Worm (Caenorhabditis elegans) whole organism, L1 larva: Measurements from ENCODE around the gene srz-29.

Experiments used
- C16A3.4 ChIP-seq: fragments of 150-350 bp; optimal IDR thresholded peaks from 2 replicates; lab custom pipeline; 2014; ENCODE audit warnings: missing biosample characterization, missing genetic modification characterization
- alr-1 ChIP-seq: fragments of 200-800 bp; sonication (Bioruptor generic); optimal IDR thresholded peaks from 2 replicates; lab custom pipeline; 2018; ENCODE audit warnings: borderline replicate concordance, mild to moderate bottlenecking, missing genetic modification characterization, missing compliant biosample characterization
- blmp-1 ChIP-seq: fragments of 150-350 bp; optimal IDR thresholded peaks from 2 replicates; lab custom pipeline; 2014; ENCODE audit warnings: missing biosample characterization, missing genetic modification characterization
- ceh-8 ChIP-seq: fragments of 200-800 bp; sonication (Bioruptor generic); optimal IDR thresholded peaks from 2 replicates; lab custom pipeline; 2018; ENCODE audit warnings: mild to moderate bottlenecking, missing genetic modification characterization, moderate library complexity, missing compliant biosample characterization
- efl-1 ChIP-seq, 4 experiments: fragments of 150-350 bp; optimal IDR thresholded peaks in 3 of 4; peaks in 1 of 4; 1 replicate in 1 of 4; 2 replicates in 3 of 4; lab custom pipeline; 2014; ENCODE audit warnings: missing biosample characterization in 2 of 4, missing genetic modification characterization in 2 of 4, missing genetic modification reagents in 2 of 4
- elt-2 ChIP-seq: sonication (generic microtip); optimal IDR thresholded peaks from 2 replicates; lab custom pipeline; 2016; ENCODE audit warnings: missing genetic modification characterization, mild to moderate bottlenecking, inconsistent platforms, missing compliant biosample characterization, missing genetic modification reagents
- fkh-10 ChIP-seq: sonication (generic microtip); optimal IDR thresholded peaks from 2 replicates; lab custom pipeline; 2017; ENCODE audit warnings: missing biosample characterization, missing genetic modification reagents, missing genetic modification characterization
- irx-1 ChIP-seq: sonication (generic microtip); optimal IDR thresholded peaks from 2 replicates; lab custom pipeline; 2016; ENCODE audit warnings: missing genetic modification characterization, missing compliant biosample characterization
- isw-1 ChIP-seq: fragments of 200-800 bp; sonication (Bioruptor generic); IDR thresholded peaks from 2 replicates; pipeline ENCODE4 v1.3.6; 2022; ENCODE audit warnings: missing genetic modification characterization, missing compliant biosample characterization
- jun-1 ChIP-seq: fragments of 150-350 bp; optimal IDR thresholded peaks from 2 replicates; lab custom pipeline; 2014; ENCODE audit warnings: missing biosample characterization, missing genetic modification reagents, missing genetic modification characterization
- lin-14 ChIP-seq: fragments of 200-800 bp; sonication (Bioruptor generic); optimal IDR thresholded peaks from 2 replicates; lab custom pipeline; 2018; ENCODE audit warnings: mild to moderate bottlenecking, missing genetic modification characterization, moderate library complexity, missing compliant biosample characterization
- lin-35 ChIP-seq, 2 experiments: fragments of 150-350 bp; optimal IDR thresholded peaks; 2 replicates each; lab custom pipeline; 2014; ENCODE audit warnings: missing biosample characterization in 2 of 2, missing genetic modification characterization in 2 of 2, missing genetic modification reagents in 2 of 2
- lin-39 ChIP-seq: fragments of 150-350 bp; optimal IDR thresholded peaks from 2 replicates; lab custom pipeline; 2014; ENCODE audit warnings: missing biosample characterization, missing genetic modification reagents, missing genetic modification characterization
- lir-3 ChIP-seq: sonication (generic microtip); optimal IDR thresholded peaks from 2 replicates; lab custom pipeline; 2016; ENCODE audit warnings: mild to moderate bottlenecking, missing genetic modification characterization, moderate library complexity, missing compliant biosample characterization; ENCODE audit not compliant: poor library complexity
- lsy-2 ChIP-seq, 2 experiments: fragments of 150-350 bp; optimal IDR thresholded peaks; 2 replicates each; lab custom pipeline; 2014; ENCODE audit warnings: missing biosample characterization in 2 of 2, missing genetic modification characterization in 2 of 2
- mab-9 ChIP-seq: fragments of 200-800 bp; sonication (Bioruptor generic); IDR thresholded peaks from 2 replicates; pipeline ENCODE4 v1.3.6; 2022; ENCODE audit warnings: missing genetic modification reagents, missing genetic modification characterization, missing compliant biosample characterization
- mep-1 ChIP-seq: fragments of 150-350 bp; optimal IDR thresholded peaks from 2 replicates; lab custom pipeline; 2014; ENCODE audit warnings: missing biosample characterization, missing genetic modification characterization
- nhr-19 ChIP-seq: fragments of 200-800 bp; sonication (Bioruptor generic); conservative IDR thresholded peaks from 2 replicates; pipeline ENCODE4 v1.3.6; 2022; ENCODE audit warnings: missing genetic modification characterization, missing compliant biosample characterization
- nhr-28 ChIP-seq: fragments of 150-350 bp; optimal IDR thresholded peaks from 2 replicates; lab custom pipeline; 2014; ENCODE audit warnings: missing biosample characterization, missing genetic modification characterization
- nhr-47 ChIP-seq: sonication (generic microtip); optimal IDR thresholded peaks from 2 replicates; lab custom pipeline; 2016; ENCODE audit warnings: mild to moderate bottlenecking, missing genetic modification characterization, moderate library complexity, missing compliant biosample characterization
- nhr-77 ChIP-seq: fragments of 150-350 bp; optimal IDR thresholded peaks from 2 replicates; lab custom pipeline; 2014; ENCODE audit warnings: missing biosample characterization, missing genetic modification characterization
- nhr-85 ChIP-seq: sonication (generic microtip); peaks from one replicate; lab custom pipeline; 2016; ENCODE audit warnings: missing genetic modification characterization, inconsistent platforms, missing compliant biosample characterization
- snpc-4 ChIP-seq: fragments of 150-350 bp; optimal IDR thresholded peaks from 2 replicates; lab custom pipeline; 2014; ENCODE audit warnings: missing biosample characterization, missing genetic modification characterization
- snu-23 ChIP-seq: sonication (generic microtip); optimal IDR thresholded peaks from 2 replicates; lab custom pipeline; 2016; ENCODE audit warnings: missing genetic modification characterization, missing compliant biosample characterization
- sox-4 ChIP-seq: sonication (generic microtip); optimal IDR thresholded peaks from 2 replicates; lab custom pipeline; 2016; ENCODE audit warnings: missing genetic modification characterization, missing compliant biosample characterization
- sptf-1 ChIP-seq: fragments of 150-350 bp; optimal IDR thresholded peaks from 2 replicates; lab custom pipeline; 2014; ENCODE audit warnings: missing biosample characterization, missing genetic modification characterization
- swsn-7 ChIP-seq: sonication (generic microtip); optimal IDR thresholded peaks from 2 replicates; lab custom pipeline; 2016; ENCODE audit warnings: missing genetic modification characterization, missing compliant biosample characterization
- tbx-2 ChIP-seq: sonication (generic microtip); optimal IDR thresholded peaks from 2 replicates; lab custom pipeline; 2016; ENCODE audit warnings: missing genetic modification characterization, missing compliant biosample characterization
- tlp-1 ChIP-seq: fragments of 150-350 bp; optimal IDR thresholded peaks from 2 replicates; lab custom pipeline; 2014; ENCODE audit warnings: missing biosample characterization, missing genetic modification characterization
- unc-30 ChIP-seq: sonication (generic microtip); optimal IDR thresholded peaks from 2 replicates; lab custom pipeline; 2017; ENCODE audit warnings: missing biosample characterization, missing genetic modification characterization
- ztf-4 ChIP-seq: fragments of 150-350 bp; optimal IDR thresholded peaks from 2 replicates; lab custom pipeline; 2014; ENCODE audit warnings: missing biosample characterization, missing genetic modification characterization

Gene srz-29

DNA sequence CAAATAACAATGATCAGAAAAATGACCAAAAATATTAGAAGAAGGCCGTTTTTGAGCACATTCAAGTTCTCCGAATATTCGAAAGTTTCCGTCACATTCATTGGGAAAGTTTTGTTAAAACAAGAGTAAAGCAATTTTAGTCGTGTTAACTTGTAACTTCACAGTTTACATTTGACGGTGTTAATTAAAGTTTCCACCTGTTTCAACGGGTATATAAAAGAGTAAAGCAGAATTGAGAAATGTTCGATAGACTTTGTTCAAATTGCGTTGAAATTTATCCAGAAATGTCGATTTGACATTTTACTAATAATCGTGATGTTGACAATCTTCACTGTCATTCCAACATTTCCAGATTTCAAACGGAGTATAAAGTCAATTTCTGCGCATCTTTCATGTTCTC lies at the start of gene srz-29:
TSS of gene srz-29 (minus strand) at position 101 of the 400 bp plus-strand sequence.
- TF ChIP-seq fkh-10 (GFP tag; lab: Kevin White, UChicago) = no peak
- no peak for TF ChIP-seq ztf-4 (tag; lab: Kevin White, UChicago)
- TF ChIP-seq ceh-8 (GFP tag; lab: Kevin White, UChicago) = no peak
- no peak for TF ChIP-seq elt-2 (tag; lab: Kevin White, UChicago)
- TF ChIP-seq nhr-77 (tag; lab: Kevin White, UChicago) = no peak
- no peak for TF ChIP-seq sox-4 (tag; lab: Kevin White, UChicago)
- TF ChIP-seq, all 84 proteins: peak for 0

DNA sequence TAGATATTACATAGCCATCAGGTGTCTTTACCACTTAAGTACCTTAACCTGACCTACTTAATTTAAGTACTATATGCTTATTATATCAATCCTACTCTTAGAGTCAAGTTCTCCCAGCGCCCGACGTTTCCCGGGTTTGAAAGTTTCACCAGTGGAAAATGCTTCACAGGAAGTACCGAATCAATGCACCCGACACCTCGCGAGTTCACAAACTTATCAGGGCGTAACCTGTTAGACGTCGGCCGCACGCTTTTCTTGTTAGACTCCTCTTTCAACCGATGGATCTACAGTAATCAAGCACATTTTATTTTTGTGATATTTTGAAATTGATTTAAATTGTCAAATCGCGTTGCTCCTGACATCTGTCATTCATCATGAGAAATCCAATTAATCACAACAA lies 49.6 kb upstream of the srz-29 start:
- TF ChIP-seq snpc-4 (tag; lab: Kevin White, UChicago) (peak; percentile 55), jun-1 (tag; lab: Kevin White, UChicago) (no peak)
- TF ChIP-seq, all 84 proteins: peak for 1

DNA sequence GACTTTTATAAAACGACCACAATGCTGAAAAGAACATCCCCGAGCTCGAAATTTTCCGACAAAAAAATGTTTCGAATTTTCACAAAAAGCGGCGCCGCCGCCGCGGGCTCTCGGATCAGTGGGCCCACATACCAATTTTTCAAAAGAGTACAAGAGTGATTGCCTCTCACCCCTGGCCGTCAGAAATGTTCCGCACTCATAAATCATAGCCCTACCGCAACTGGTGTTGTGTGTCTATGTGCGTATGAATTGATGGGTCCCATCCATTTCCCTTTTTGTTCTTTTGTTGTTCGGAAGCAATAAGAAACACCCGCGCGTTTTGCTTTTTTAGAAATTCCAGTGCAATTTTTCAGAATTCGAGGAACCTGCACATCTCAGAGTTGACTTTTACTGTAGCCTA lies 48.9 kb upstream of the srz-29 start:
- TF ChIP-seq efl-1 (optimal IDR thresholded peaks at IDR 0.05; lab: Kevin White, UChicago) = no peak
- TF ChIP-seq efl-1 (GFP tag; optimal IDR thresholded peaks at IDR 0.05 in 1 of 2; lab: Kevin White, UChicago) = no peak
- no peak for TF ChIP-seq tlp-1 (tag; lab: Kevin White, UChicago)
- TF ChIP-seq alr-1 (tag; lab: Kevin White, UChicago) = no peak
- no peak for TF ChIP-seq C16A3.4 (tag; lab: Kevin White, UChicago)
- peak; percentile 31 for TF ChIP-seq lin-14
- TF ChIP-seq nhr-28 (tag; lab: Kevin White, UChicago) = no peak
- peak; percentile 51 for TF ChIP-seq lin-39 (tag; lab: Kevin White, UChicago)
- no peak for TF ChIP-seq nhr-19 (GFP tag; lab: Robert Waterston, UW)
- no peak for TF ChIP-seq snu-23 (GFP tag; lab: Kevin White, UChicago)
- no peak for TF ChIP-seq lin-35 (GFP tag; optimal IDR thresholded peaks at IDR 0.05; lab: Kevin White, UChicago)
- TF ChIP-seq mab-9 (GFP tag; lab: Robert Waterston, UW) = peak; percentile 79
- no peak for TF ChIP-seq mep-1 (tag; lab: Kevin White, UChicago)
- TF ChIP-seq nhr-47 (tag; lab: Kevin White, UChicago) = no peak
- no peak for TF ChIP-seq isw-1 (GFP tag; lab: Robert Waterston, UW)

DNA sequence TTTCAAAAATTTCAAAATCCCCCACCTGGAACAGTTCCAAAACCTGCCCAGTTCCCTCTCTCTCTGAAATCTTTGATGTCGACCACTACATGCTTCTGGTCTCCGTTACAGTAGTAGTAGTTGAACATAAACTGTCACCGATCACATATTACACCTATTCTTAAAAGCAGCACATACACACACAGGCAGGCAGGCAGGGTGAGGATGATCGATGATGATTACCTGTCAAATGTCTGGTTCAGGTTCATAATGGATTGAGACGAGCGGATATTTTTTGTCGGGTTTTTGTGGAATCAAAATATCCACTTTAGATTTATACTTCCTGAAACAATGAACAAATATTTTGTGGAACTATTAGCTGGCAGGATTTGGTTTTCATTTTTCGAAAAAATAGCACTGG lies 48.3 kb upstream of the srz-29 start:
- TF ChIP-seq tlp-1 (tag; lab: Kevin White, UChicago) = no peak
- peak; percentile 14 for TF ChIP-seq tbx-2
- TF ChIP-seq alr-1 (tag; lab: Kevin White, UChicago) = no peak

DNA sequence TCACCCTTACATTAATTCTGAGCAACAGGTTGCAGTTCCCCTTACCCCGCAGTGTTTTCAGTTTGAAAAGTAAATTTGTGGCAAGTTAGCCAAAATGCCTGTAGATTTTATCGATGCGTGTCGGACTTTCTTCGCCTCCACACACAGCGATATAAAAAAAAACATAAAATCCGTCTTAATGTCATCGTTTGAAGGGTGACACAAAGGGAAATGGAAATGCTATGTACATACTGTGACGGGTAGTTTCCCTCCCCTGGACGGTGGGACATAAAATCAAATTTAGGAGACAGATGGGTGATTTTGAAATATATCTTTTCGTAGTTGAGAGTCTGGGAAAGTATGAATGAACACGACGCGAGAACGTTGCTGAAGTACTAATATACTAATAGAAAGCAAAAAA lies 46.8 kb upstream of the srz-29 start:
- TF ChIP-seq sptf-1 (no peak), snpc-4 (tag; lab: Kevin White, UChicago) (no peak), blmp-1 (tag; lab: Kevin White, UChicago) (peak; percentile 62), lsy-2 (tag; optimal IDR thresholded peaks at IDR 0.05; lab: Kevin White, UChicago) (no peak), lin-14 (peak; percentile 13), lir-3 (no peak), snu-23 (GFP tag; lab: Kevin White, UChicago) (no peak), unc-30 (tag; lab: Kevin White, UChicago) (no peak), irx-1 (tag; lab: Kevin White, UChicago) (peak; percentile 4), nhr-47 (tag; lab: Kevin White, UChicago) (no peak), swsn-7 (tag; lab: Kevin White, UChicago) (no peak), nhr-85 (tag; lab: Kevin White, UChicago) (peak; percentile 30), efl-1 (optimal IDR thresholded peaks at IDR 0.05; lab: Kevin White, UChicago) (no peak), efl-1 (GFP tag; optimal IDR thresholded peaks at IDR 0.05 in 1 of 2; lab: Kevin White, UChicago) (peak in 1 of 2 experiments; percentile 84)
